Worm (Caenorhabditis elegans): ENCODE results near the gene Y76B12C.4.

The Y76B12C.4 gene

ce11 chrIV:1972271-1972670, at the start of gene Y76B12C.4:
TSS of gene Y76B12C.4 (minus strand) at chrIV:1972371.
- TF ChIP-seq aly-2 (tag; optimal IDR thresholded peaks at IDR 0.05): no peak
- no peak for TF ChIP-seq elt-3 (tag; optimal IDR thresholded peaks at IDR 0.05)
- TF ChIP-seq pha-4 (tag; optimal IDR thresholded peaks at IDR 0.05): no peak
- TF ChIP-seq nhr-25 (tag; optimal IDR thresholded peaks at IDR 0.05): no peak
- no peak for TF ChIP-seq nhr-76 (tag; optimal IDR thresholded peaks at IDR 0.05)
- no peak for TF ChIP-seq R02D3.7 (tag; optimal IDR thresholded peaks at IDR 0.05)
- no peak for TF ChIP-seq pqm-1 (tag; optimal IDR thresholded peaks at IDR 0.05)
- TF ChIP-seq elt-1 (tag; optimal IDR thresholded peaks at IDR 0.05): no peak
- TF ChIP-seq nhr-11 (tag; optimal IDR thresholded peaks at IDR 0.05): no peak
- TF ChIP-seq mml-1 (tag; optimal IDR thresholded peaks at IDR 0.05): no peak
- no peak for TF ChIP-seq fkh-10 (GFP tag; optimal IDR thresholded peaks at IDR 0.05)
- TF ChIP-seq nhr-28 (tag; optimal IDR thresholded peaks at IDR 0.05): no peak
- no peak for TF ChIP-seq hmg-11 (tag; optimal IDR thresholded peaks at IDR 0.05)
- TF ChIP-seq nhr-77 (tag; optimal IDR thresholded peaks at IDR 0.05): no peak
- TF ChIP-seq sea-2 (GFP tag; optimal IDR thresholded peaks at IDR 0.05): no peak
- TF ChIP-seq eor-1 (tag; optimal IDR thresholded peaks at IDR 0.05): no peak

- TF ChIP-seq fkh-10 (GFP tag; optimal IDR thresholded peaks at IDR 0.05) (no peak), ceh-82 (tag; optimal IDR thresholded peaks at IDR 0.05) (no peak), unc-62 (GFP tag; optimal IDR thresholded peaks at IDR 0.05) (no peak), nhr-67 (tag; optimal IDR thresholded peaks at IDR 0.05) (no peak), nhr-25 (tag; optimal IDR thresholded peaks at IDR 0.05) (no peak), ama-1 (optimal IDR thresholded peaks at IDR 0.05) (no peak), hmg-11 (tag; optimal IDR thresholded peaks at IDR 0.05) (no peak), egl-27 (tag; optimal IDR thresholded peaks at IDR 0.05) (no peak), R02D3.7 (tag; optimal IDR thresholded peaks at IDR 0.05) (no peak)
These were observed 36.7 kb upstream of the Y76B12C.4 start for ce11 chrIV:2008920-2009319.

- TF ChIP-seq ama-1 (optimal IDR thresholded peaks at IDR 0.05): no peak
- no peak for TF ChIP-seq elt-2 (tag; optimal IDR thresholded peaks at IDR 0.05)
- TF ChIP-seq pha-4 (tag; optimal IDR thresholded peaks at IDR 0.05): no peak
- TF ChIP-seq egl-5 (tag; optimal IDR thresholded peaks at IDR 0.05): no peak
- TF ChIP-seq mdl-1 (tag; optimal IDR thresholded peaks at IDR 0.05): no peak
- no peak for TF ChIP-seq elt-1 (tag; optimal IDR thresholded peaks at IDR 0.05)
- TF ChIP-seq ceh-16 (tag; optimal IDR thresholded peaks at IDR 0.05): no peak
These were observed 30.1 kb upstream of the Y76B12C.4 start for ce11 chrIV:2002290-2002689.

- TF ChIP-seq lin-15B (tag; optimal IDR thresholded peaks at IDR 0.05) (no peak), unc-62 (GFP tag; optimal IDR thresholded peaks at IDR 0.05) (no peak), nhr-77 (tag; optimal IDR thresholded peaks at IDR 0.05) (no peak), daf-12 (tag; optimal IDR thresholded peaks at IDR 0.05) (no peak), hmg-11 (tag; optimal IDR thresholded peaks at IDR 0.05) (no peak), egl-5 (tag; optimal IDR thresholded peaks at IDR 0.05) (no peak), fos-1 (tag; optimal IDR thresholded peaks at IDR 0.05) (no peak), lsy-12 (tag; optimal IDR thresholded peaks at IDR 0.05) (no peak), nhr-237 (tag; optimal IDR thresholded peaks at IDR 0.05) (no peak), aly-2 (tag; optimal IDR thresholded peaks at IDR 0.05) (no peak), egl-27 (tag; optimal IDR thresholded peaks at IDR 0.05) (no peak), skn-1 (tag; optimal IDR thresholded peaks at IDR 0.05) (no peak), elt-2 (tag; optimal IDR thresholded peaks at IDR 0.05) (no peak), mdl-1 (tag; optimal IDR thresholded peaks at IDR 0.05) (no peak), nhr-12 (tag; optimal IDR thresholded peaks at IDR 0.05) (no peak), pha-4 (tag; optimal IDR thresholded peaks at IDR 0.05) (no peak)
These were observed 25.6 kb upstream of the Y76B12C.4 start for ce11 chrIV:1997762-1998161.

ce11 chrIV:1992789-1993188, 20.6 kb upstream of the Y76B12C.4 start, which contains the start of gene xpc-1:
TSS of gene xpc-1 (plus strand) at chrIV:1993089.
- no peak for TF ChIP-seq sea-2 (GFP tag; optimal IDR thresholded peaks at IDR 0.05)
- no peak for TF ChIP-seq jun-1 (tag; optimal IDR thresholded peaks at IDR 0.05)
- no peak for TF ChIP-seq fos-1 (tag; optimal IDR thresholded peaks at IDR 0.05)
- TF ChIP-seq ztf-4 (tag; optimal IDR thresholded peaks at IDR 0.05): no peak
- no peak for TF ChIP-seq nhr-77 (tag; optimal IDR thresholded peaks at IDR 0.05)
- no peak for TF ChIP-seq fkh-2 (tag; optimal IDR thresholded peaks at IDR 0.05)
- no peak for TF ChIP-seq tbx-2 (tag; optimal IDR thresholded peaks at IDR 0.05)
- no peak for TF ChIP-seq elt-1 (tag; optimal IDR thresholded peaks at IDR 0.05)
- TF ChIP-seq nhr-237 (tag; optimal IDR thresholded peaks at IDR 0.05): no peak
- TF ChIP-seq egl-27 (tag; optimal IDR thresholded peaks at IDR 0.05): no peak
- no peak for TF ChIP-seq pqm-1 (tag; optimal IDR thresholded peaks at IDR 0.05)
- no peak for TF ChIP-seq elt-3 (tag; optimal IDR thresholded peaks at IDR 0.05)
- TF ChIP-seq ZK546.5 (tag; optimal IDR thresholded peaks at IDR 0.05): no peak
- no peak for TF ChIP-seq lin-15B (tag; optimal IDR thresholded peaks at IDR 0.05)
- TF ChIP-seq zag-1 (tag; optimal IDR thresholded peaks at IDR 0.05): no peak
- no peak for TF ChIP-seq R02D3.7 (tag; optimal IDR thresholded peaks at IDR 0.05)
- no peak for TF ChIP-seq nhr-11 (tag; optimal IDR thresholded peaks at IDR 0.05)
- no peak for TF ChIP-seq mdl-1 (tag; optimal IDR thresholded peaks at IDR 0.05)

Measured in whole organism, L3 larva.